Fruit fly (Drosophila melanogaster) whole organism, embryonic: Measurements from ENCODE around the gene CG7289.
A peak's percentile ranks its signal among the peaks of the same experiment; 100 is the strongest.

Source experiments
- Bgb ChIP-seq: fragments of 200-800 bp; sonication (Bioruptor generic); IDR thresholded peaks from 2 replicates; pipeline ENCODE4 v1.3.6; 2022; ENCODE audit warnings: missing biosample characterization, missing genetic modification characterization; ENCODE audit not compliant: partially characterized antibody
- Blimp-1 ChIP-seq: fragments of 200-800 bp; sonication (Bioruptor generic); optimal IDR thresholded peaks from 3 replicates; lab custom pipeline; 2018; ENCODE audit warnings: missing biosample characterization, missing genetic modification characterization, mild to moderate bottlenecking, moderate library complexity, missing genetic modification reagents
- CG11504 ChIP-seq: fragments of 200-800 bp; sonication (Bioruptor generic); optimal IDR thresholded peaks from 3 replicates; lab custom pipeline; 2019; ENCODE audit warnings: missing biosample characterization, mild to moderate bottlenecking, missing genetic modification characterization, moderate library complexity
- CG12071 ChIP-seq: fragments of 200-800 bp; sonication (Bioruptor generic); optimal IDR thresholded peaks from 3 replicates; lab custom pipeline; 2018; ENCODE audit warnings: missing biosample characterization, mild to moderate bottlenecking, missing genetic modification characterization
- CG12659 ChIP-seq: fragments of 200-800 bp; sonication (Bioruptor generic); optimal IDR thresholded peaks from 3 replicates; lab custom pipeline; 2017; ENCODE audit warnings: mild to moderate bottlenecking, missing biosample characterization, missing genetic modification reagents, missing genetic modification characterization
- CG12769 ChIP-seq: fragments of 200-800 bp; sonication (Bioruptor generic); optimal IDR thresholded peaks from 2 replicates; lab custom pipeline; 2019; ENCODE audit warnings: missing biosample characterization, mild to moderate bottlenecking, missing genetic modification characterization, moderate library complexity
- CG16863 ChIP-seq: fragments of 200-800 bp; sonication (Bioruptor generic); optimal IDR thresholded peaks from 3 replicates; lab custom pipeline; 2016; ENCODE audit warnings: missing biosample characterization, missing genetic modification characterization
- CG1792 ChIP-seq: fragments of 200-800 bp; sonication (Bioruptor generic); optimal IDR thresholded peaks from 2 replicates; lab custom pipeline; 2016; ENCODE audit warnings: missing biosample characterization, missing genetic modification characterization
- CG18262 ChIP-seq: fragments of 200-800 bp; optimal IDR thresholded peaks from 3 replicates; lab custom pipeline; 2019; ENCODE audit warnings: missing biosample characterization, mild to moderate bottlenecking, missing genetic modification characterization, moderate library complexity
- CG18599 ChIP-seq: fragments of 200-800 bp; sonication (Bioruptor generic); optimal IDR thresholded peaks from 3 replicates; lab custom pipeline; 2017; ENCODE audit warnings: missing biosample characterization, missing genetic modification characterization, mild to moderate bottlenecking, moderate library complexity, missing genetic modification reagents
- CG2678 ChIP-seq: fragments of 200-800 bp; sonication (Bioruptor generic); optimal IDR thresholded peaks from 3 replicates; lab custom pipeline; 2019; ENCODE audit warnings: missing biosample characterization, mild to moderate bottlenecking, missing genetic modification characterization, moderate library complexity
- CG2712 ChIP-seq: fragments of 200-800 bp; optimal IDR thresholded peaks from 3 replicates; lab custom pipeline; 2019; ENCODE audit warnings: missing biosample characterization, mild to moderate bottlenecking, missing genetic modification characterization, moderate library complexity
- CG2875 ChIP-seq: fragments of 200-800 bp; sonication (Bioruptor generic); optimal IDR thresholded peaks from 2 replicates; lab custom pipeline; 2017; ENCODE audit warnings: missing biosample characterization, mild to moderate bottlenecking, missing genetic modification characterization, missing genetic modification reagents
- CG2889 ChIP-seq: fragments of 200-800 bp; sonication (Bioruptor generic); IDR thresholded peaks from 3 replicates; pipeline ENCODE4 v1.3.6; 2022; ENCODE audit warnings: missing biosample characterization, missing genetic modification characterization
- CG30403 ChIP-seq: fragments of 200-800 bp; sonication (Bioruptor generic); optimal IDR thresholded peaks from 3 replicates; lab custom pipeline; 2016; ENCODE audit warnings: missing biosample characterization, missing genetic modification characterization
- CG32532 ChIP-seq: fragments of 200-800 bp; sonication (Bioruptor generic); IDR thresholded peaks from 2 replicates; pipeline ENCODE4 v1.3.6; 2022; ENCODE audit warnings: missing biosample characterization, missing genetic modification characterization
- CG4282 ChIP-seq: fragments of 200-800 bp; sonication (Bioruptor generic); optimal IDR thresholded peaks from 2 replicates; lab custom pipeline; 2016; ENCODE audit warnings: missing biosample characterization, missing genetic modification characterization
- CG4424 ChIP-seq: fragments of 200-800 bp; sonication (Bioruptor generic); optimal IDR thresholded peaks from 3 replicates; lab custom pipeline; 2016; ENCODE audit warnings: missing biosample characterization, missing genetic modification characterization
- CG6791 ChIP-seq: fragments of 200-800 bp; sonication (Bioruptor generic); IDR thresholded peaks from 3 replicates; pipeline ENCODE4 v1.3.6; 2022; ENCODE audit warnings: missing biosample characterization, missing genetic modification characterization; ENCODE audit not compliant: partially characterized antibody
- CG7786 ChIP-seq: fragments of 200-800 bp; sonication (Bioruptor generic); optimal IDR thresholded peaks from 2 replicates; lab custom pipeline; 2016; ENCODE audit warnings: missing biosample characterization, missing genetic modification characterization
- CG8478 ChIP-seq: fragments of >200 bp; optimal IDR thresholded peaks from 2 replicates; lab custom pipeline; 2018
- CG9215 ChIP-seq: fragments of 200-800 bp; sonication (Bioruptor generic); IDR thresholded peaks from 2 replicates; pipeline ENCODE4 v1.3.6; 2022; ENCODE audit warnings: missing biosample characterization, missing genetic modification characterization
- CoRest ChIP-seq: fragments of 200-800 bp; sonication (Bioruptor generic); optimal IDR thresholded peaks from 3 replicates; lab custom pipeline; 2018; ENCODE audit warnings: missing biosample characterization, mild to moderate bottlenecking, missing genetic modification characterization, moderate library complexity
- Ets65A ChIP-seq: fragments of 200-800 bp; sonication (Bioruptor generic); peaks from one replicate; lab custom pipeline; 2016; ENCODE audit warnings: missing biosample characterization, missing genetic modification characterization
- Lhr ChIP-seq: fragments of 200-800 bp; sonication (Bioruptor generic); optimal IDR thresholded peaks from 3 replicates; lab custom pipeline; 2017; ENCODE audit warnings: mild to moderate bottlenecking, missing biosample characterization, missing genetic modification reagents, missing genetic modification characterization
- Max ChIP-seq: fragments of 200-800 bp; sonication (Bioruptor generic); optimal IDR thresholded peaks from 2 replicates; lab custom pipeline; 2016; ENCODE audit warnings: missing biosample characterization, mild to moderate bottlenecking, missing genetic modification characterization
- Meics ChIP-seq: fragments of 200-800 bp; sonication (Bioruptor generic); optimal IDR thresholded peaks from 2 replicates; lab custom pipeline; 2017; ENCODE audit warnings: missing biosample characterization, mild to moderate bottlenecking, missing genetic modification characterization
- Rfx ChIP-seq: fragments of 200-800 bp; sonication (Bioruptor generic); IDR thresholded peaks from 2 replicates; pipeline ENCODE4 v1.3.6; 2022; ENCODE audit warnings: missing biosample characterization, missing genetic modification characterization
- Rx ChIP-seq: fragments of 200-800 bp; sonication (Bioruptor generic); IDR thresholded peaks from 2 replicates; pipeline ENCODE4 v1.3.6; 2022; ENCODE audit warnings: missing biosample characterization, missing genetic modification characterization
- Six4 ChIP-seq: fragments of 200-800 bp; sonication (Bioruptor generic); optimal IDR thresholded peaks from 2 replicates; lab custom pipeline; 2016; ENCODE audit warnings: missing biosample characterization, missing genetic modification characterization
- Vsx1 ChIP-seq: fragments of 200-800 bp; sonication (Bioruptor generic); optimal IDR thresholded peaks from 2 replicates; lab custom pipeline; 2017; ENCODE audit warnings: missing biosample characterization, mild to moderate bottlenecking, missing genetic modification characterization, missing genetic modification reagents
- Xbp1 ChIP-seq: fragments of 200-800 bp; sonication (Bioruptor generic); optimal IDR thresholded peaks from 3 replicates; lab custom pipeline; 2016; ENCODE audit warnings: missing biosample characterization, mild to moderate bottlenecking, missing genetic modification characterization
- Xrp1 ChIP-seq: fragments of 200-800 bp; sonication (Bioruptor generic); IDR thresholded peaks from 2 replicates; pipeline ENCODE4 v1.3.6; 2022; ENCODE audit warnings: missing biosample characterization, missing genetic modification characterization
- amos ChIP-seq: fragments of 200-800 bp; sonication (Bioruptor generic); IDR thresholded peaks from 2 replicates; pipeline ENCODE4 v1.3.6; 2022; ENCODE audit warnings: missing biosample characterization, missing genetic modification characterization; ENCODE audit not compliant: partially characterized antibody
- crp ChIP-seq, 2 experiments: fragments of 200-800 bp; sonication (Bioruptor generic); optimal IDR thresholded peaks; 2 replicates in 1 of 2; 3 replicates in 1 of 2; lab custom pipeline; 2017; ENCODE audit warnings: missing biosample characterization in 2 of 2, missing genetic modification characterization in 2 of 2, mild to moderate bottlenecking in 1 of 2, moderate library complexity in 1 of 2
- grn ChIP-seq: fragments of 200-800 bp; sonication (Bioruptor generic); optimal IDR thresholded peaks from 3 replicates; lab custom pipeline; 2017; ENCODE audit warnings: missing biosample characterization, missing genetic modification characterization
- inv ChIP-seq: fragments of 200-800 bp; sonication (Bioruptor generic); IDR thresholded peaks from 2 replicates; pipeline ENCODE4 v1.3.6; 2022; ENCODE audit warnings: missing biosample characterization, missing genetic modification characterization; ENCODE audit not compliant: partially characterized antibody
- knrl ChIP-seq: fragments of 200-800 bp; sonication (Bioruptor generic); IDR thresholded peaks from 3 replicates; pipeline ENCODE4 v1.3.6; 2022; ENCODE audit warnings: missing biosample characterization, missing genetic modification characterization; ENCODE audit not compliant: partially characterized antibody
- lab ChIP-seq: fragments of 200-800 bp; sonication (Bioruptor generic); optimal IDR thresholded peaks from 3 replicates; lab custom pipeline; 2017; ENCODE audit warnings: missing biosample characterization, missing genetic modification characterization, mild to moderate bottlenecking, moderate library complexity, missing genetic modification reagents
- pum ChIP-seq: fragments of 200-800 bp; sonication (Bioruptor generic); optimal IDR thresholded peaks from 2 replicates; lab custom pipeline; 2016; ENCODE audit warnings: missing biosample characterization, missing genetic modification characterization
- sens ChIP-seq: fragments of 200-800 bp; sonication (Bioruptor generic); peaks from one replicate; lab custom pipeline; 2016; ENCODE audit warnings: missing biosample characterization, missing genetic modification characterization
- sug ChIP-seq: fragments of 200-800 bp; optimal IDR thresholded peaks from 2 replicates; lab custom pipeline; 2019; ENCODE audit warnings: missing biosample characterization, mild to moderate bottlenecking, missing genetic modification characterization, moderate library complexity
- tna ChIP-seq: fragments of 200-800 bp; sonication (Bioruptor generic); IDR thresholded peaks from 2 replicates; pipeline ENCODE4 v1.3.6; 2022; ENCODE audit warnings: missing biosample characterization, missing genetic modification characterization; ENCODE audit not compliant: partially characterized antibody
- trem ChIP-seq: fragments of 200-800 bp; optimal IDR thresholded peaks from 3 replicates; lab custom pipeline; 2019; ENCODE audit warnings: missing biosample characterization, mild to moderate bottlenecking, missing genetic modification characterization, moderate library complexity
- vfl ChIP-seq: fragments of 200-800 bp; sonication (Bioruptor generic); optimal IDR thresholded peaks from 2 replicates; lab custom pipeline; 2016; ENCODE audit warnings: missing biosample characterization, missing genetic modification characterization

The CG7289 gene

DNA sequence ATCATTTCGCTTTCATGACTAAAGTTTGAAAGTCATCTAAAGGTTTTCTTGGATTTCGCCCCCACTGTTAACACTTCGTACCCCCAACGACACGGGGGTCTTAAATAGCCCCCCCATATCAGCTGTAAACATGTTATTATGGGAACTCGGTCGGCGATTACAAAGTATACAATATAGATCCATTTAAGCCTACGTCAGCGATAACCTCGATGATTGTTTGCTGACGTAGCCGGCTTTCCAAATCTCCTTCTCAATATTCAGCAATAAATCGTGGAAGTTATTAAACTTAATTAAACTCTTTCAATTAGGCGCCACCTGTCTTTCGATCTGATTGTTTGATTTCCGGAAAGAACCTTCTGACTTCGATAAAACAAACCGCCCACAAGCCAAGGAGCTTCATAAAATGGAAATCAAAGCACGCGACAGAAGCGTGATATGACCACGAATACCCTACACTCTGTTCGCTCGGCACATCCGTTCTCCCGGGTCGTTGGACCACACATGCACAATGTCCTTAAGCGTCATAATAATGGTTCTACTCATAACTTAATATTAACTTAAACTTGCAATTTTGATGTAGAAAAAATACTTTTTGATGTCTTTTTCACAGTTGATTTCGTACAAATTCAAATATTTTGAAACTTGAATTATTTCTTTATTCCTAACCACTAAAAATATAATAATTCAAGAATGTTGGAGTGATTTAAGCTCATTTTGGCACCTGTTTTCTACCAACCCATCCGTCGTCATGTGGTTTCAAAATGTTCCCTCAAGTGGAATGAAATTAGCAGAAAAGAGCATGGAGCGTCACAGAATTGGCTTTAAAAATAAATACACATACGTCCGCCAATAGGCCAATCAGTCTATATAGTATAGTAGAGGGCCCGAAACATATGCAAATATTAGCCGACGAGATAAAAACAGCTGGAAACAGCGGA is 4.6 kb downstream of the CG7289 start (continued):
- peak; percentile 49 for TF ChIP-seq CG12659 (GFP tag; lab: Kevin White, UChicago)
- peak; percentile 57 for TF ChIP-seq Xbp1 (GFP tag; lab: Kevin White, UChicago)
- peak; percentile 18 for TF ChIP-seq CG2712 (tag; lab: Kevin White, UChicago)
- TF ChIP-seq CoRest (tag; lab: Kevin White, UChicago) = peak; percentile 62
- TF ChIP-seq CG12071 (GFP tag; lab: Kevin White, UChicago) = peak; percentile 27
- no peak for TF ChIP-seq Lhr
- no peak for TF ChIP-seq Max (GFP tag; lab: Kevin White, UChicago)
- peak; percentile 66 for TF ChIP-seq CG2678 (tag; lab: Kevin White, UChicago)
- TF ChIP-seq CG8478 (lab: Kevin White, UChicago) = no peak
- TF ChIP-seq Xrp1 (GFP tag; lab: Robert Waterston, UW) = peak; percentile 49; the same call in 1 of the 2 replicates

DNA sequence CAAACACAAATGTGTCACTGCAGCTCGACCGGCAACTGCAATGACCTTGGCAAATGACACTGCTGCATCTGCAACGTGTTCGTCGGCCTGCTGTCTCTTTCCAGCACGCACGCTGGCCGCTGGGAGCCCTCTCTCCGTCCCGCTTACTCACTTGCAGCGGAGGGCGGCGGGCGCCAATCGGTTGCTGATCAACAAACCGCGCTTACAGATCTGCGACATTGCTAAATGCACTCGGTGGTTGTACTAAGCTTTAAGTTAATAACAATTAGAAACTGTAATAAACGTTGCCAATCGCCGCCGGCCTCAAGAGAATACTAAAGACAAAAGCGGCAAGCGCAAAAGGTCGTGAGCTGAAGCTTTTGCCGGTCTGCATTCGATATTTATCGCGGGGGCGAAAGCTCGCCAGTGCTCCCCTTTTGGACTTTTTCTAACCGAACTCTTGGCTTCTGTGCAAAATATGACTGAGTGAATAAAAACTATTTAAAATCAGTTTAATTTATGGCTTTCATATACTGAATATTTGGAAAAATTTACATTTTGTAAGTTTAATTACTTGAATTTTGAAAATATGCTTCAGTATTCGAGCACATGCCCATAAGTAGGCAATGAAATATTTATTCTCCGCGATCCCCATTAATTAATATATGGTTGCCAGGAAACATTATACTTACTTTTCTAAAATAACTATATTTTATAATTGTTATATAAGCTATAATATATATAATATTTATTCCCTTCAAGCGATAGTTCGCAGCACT is 5.6 kb downstream of the CG7289 start, which contains the start of gene Got2:
TSS of gene Got2 (minus strand) at position 325 of the 758 bp plus-strand sequence.
- peak; percentile 52 for TF ChIP-seq Meics
- peak; percentile 83 for TF ChIP-seq tna (GFP tag; lab: Robert Waterston, UW)
- TF ChIP-seq CG18599 (GFP tag; lab: Kevin White, UChicago) = peak; percentile 43
- peak; percentile 44 for TF ChIP-seq CG11504 (tag; lab: Kevin White, UChicago)
- no peak for TF ChIP-seq Rx (GFP tag; lab: Robert Waterston, UW)
- no peak for TF ChIP-seq CG2875 (GFP tag; lab: Kevin White, UChicago)
- TF ChIP-seq crp (GFP tag; optimal IDR thresholded peaks at IDR 0.05; lab: Kevin White, UChicago) = peak in 1 of 2 experiments; percentile 63
- TF ChIP-seq Ets65A (GFP tag; lab: Kevin White, UChicago) = no peak
- no peak for TF ChIP-seq CG1792 (GFP tag; lab: Kevin White, UChicago)
- TF ChIP-seq pum = no peak
- peak; percentile 87 for TF ChIP-seq amos (GFP tag; lab: Robert Waterston, UW)
- TF ChIP-seq Bgb (GFP tag; lab: Robert Waterston, UW) = peak; percentile 88
- no peak for TF ChIP-seq grn (GFP tag; lab: Kevin White, UChicago)
- TF ChIP-seq sens (GFP tag; lab: Kevin White, UChicago) = peak; percentile 24
- TF ChIP-seq Blimp-1 = peak; percentile 26
- TF ChIP-seq CG4282 = no peak
- TF ChIP-seq CG18262 (tag; lab: Kevin White, UChicago) = no peak
- peak; percentile 87 for TF ChIP-seq inv
- TF ChIP-seq lab (GFP tag; lab: Kevin White, UChicago) = peak; percentile 34
- peak; percentile 35 for TF ChIP-seq CG30403 (GFP tag; lab: Kevin White, UChicago)
- peak; percentile 5 for TF ChIP-seq vfl (GFP tag; lab: Kevin White, UChicago)
- TF ChIP-seq CG7786 = peak; percentile 8
- TF ChIP-seq Vsx1 (GFP tag; lab: Kevin White, UChicago) = no peak
- TF ChIP-seq Rfx (GFP tag; lab: Robert Waterston, UW) = peak; percentile 65
- no peak for TF ChIP-seq sug (tag; lab: Kevin White, UChicago)
- peak; percentile 85 for TF ChIP-seq knrl (GFP tag; lab: Robert Waterston, UW)
- no peak for TF ChIP-seq CG9215 (GFP tag; lab: Robert Waterston, UW)
- TF ChIP-seq CG2889 (GFP tag; lab: Robert Waterston, UW) = no peak
- no peak for TF ChIP-seq Six4 (GFP tag; lab: Kevin White, UChicago)
- TF ChIP-seq CG6791 (GFP tag; lab: Robert Waterston, UW) = peak; percentile 68; the same call in 2 of the 3 replicates
- peak; percentile 7 for TF ChIP-seq CG4424 (GFP tag; lab: Kevin White, UChicago)
- no peak for TF ChIP-seq CG16863 (GFP tag; lab: Kevin White, UChicago)
- TF ChIP-seq trem (tag; lab: Kevin White, UChicago) = no peak
- TF ChIP-seq CG12769 = peak; percentile 15
- TF ChIP-seq CG32532 (GFP tag; lab: Robert Waterston, UW) = 0 out of 2 replicates have a peak, but pooled peaks have one; percentile 9
